Worm (Caenorhabditis elegans): ENCODE data around the gene blos-8.

- TF ChIP-seq ama-1 (optimal IDR thresholded peaks at IDR 0.05) (no peak), ceh-13 (GFP tag; optimal IDR thresholded peaks at IDR 0.05) (no peak), B0310.2 (tag; optimal IDR thresholded peaks at IDR 0.05) (no peak), tbx-37 (GFP tag; conservative IDR thresholded peaks at IDR 0.05) (no peak), flt-1 (GFP tag; IDR thresholded peaks at IDR 0.05) (no peak), sea-1 (GFP tag; conservative IDR thresholded peaks at IDR 0.05) (no peak), F13C5.2 (tag; optimal IDR thresholded peaks at IDR 0.05) (no peak), ets-7 (tag; optimal IDR thresholded peaks at IDR 0.05) (no peak), hmbx-1 (tag; optimal IDR thresholded peaks at IDR 0.05) (no peak)
Measured at ce11 chrX:15395723-15396122, 35.3 kb downstream of the blos-8 start.

All from whole organism, early embryonic.